Worm (Caenorhabditis elegans): Measurements from ENCODE around the gene scl-2.

scl-2 gene

ce11 chrIV:13057418-13057817, at the start of gene scl-2:
Gene scl-2, plus strand, starts transcription at chrIV:13057710.
- TF ChIP-seq flt-1 (GFP tag; IDR thresholded peaks at IDR 0.05) (no peak), tab-1 (GFP tag; IDR thresholded peaks at IDR 0.05) (no peak), med-1 (GFP tag; optimal IDR thresholded peaks at IDR 0.05; ENCODE audit: insufficient read depth) (no peak), ztf-29 (GFP tag; IDR thresholded peaks at IDR 0.05) (no peak), ztf-23 (GFP tag; IDR thresholded peaks at IDR 0.05) (no peak), ref-1 (GFP tag; conservative IDR thresholded peaks at IDR 0.05) (no peak), klf-2 (GFP tag; conservative IDR thresholded peaks at IDR 0.05) (no peak), T22C8.4 (GFP tag; IDR thresholded peaks at IDR 0.05) (no peak), cog-1 (tag; optimal IDR thresholded peaks at IDR 0.05) (no peak)

ce11 chrIV:13008405-13009208, 48.9 kb upstream of the scl-2 start, which contains the start of gene mbk-2:
Gene mbk-2, plus strand, starts transcription at chrIV:13009158.
- TF ChIP-seq tab-1 (GFP tag; IDR thresholded peaks at IDR 0.05) (no peak), ztf-29 (GFP tag; IDR thresholded peaks at IDR 0.05) (no peak), flt-1 (GFP tag; IDR thresholded peaks at IDR 0.05) (no peak), klf-2 (GFP tag; conservative IDR thresholded peaks at IDR 0.05) (no peak), med-1 (GFP tag; optimal IDR thresholded peaks at IDR 0.05; ENCODE audit: insufficient read depth) (no peak), ztf-23 (GFP tag; IDR thresholded peaks at IDR 0.05) (no peak), ref-1 (GFP tag; conservative IDR thresholded peaks at IDR 0.05) (no peak), cog-1 (tag; optimal IDR thresholded peaks at IDR 0.05) (no peak), T22C8.4 (GFP tag; IDR thresholded peaks at IDR 0.05) (no peak)

ce11 chrIV:13009507-13009906, 48.0 kb upstream of the scl-2 start:
- TF ChIP-seq flt-1 (GFP tag; IDR thresholded peaks at IDR 0.05) (no peak), med-1 (GFP tag; optimal IDR thresholded peaks at IDR 0.05; ENCODE audit: insufficient read depth) (no peak), T22C8.4 (GFP tag; IDR thresholded peaks at IDR 0.05) (no peak), cog-1 (tag; optimal IDR thresholded peaks at IDR 0.05) (no peak), klf-2 (GFP tag; conservative IDR thresholded peaks at IDR 0.05) (no peak), ref-1 (GFP tag; conservative IDR thresholded peaks at IDR 0.05) (no peak)

ce11 chrIV:13013231-13013630, 44.3 kb upstream of the scl-2 start:
- no peak for TF ChIP-seq cog-1 (tag; optimal IDR thresholded peaks at IDR 0.05)
- TF ChIP-seq T22C8.4 (GFP tag; IDR thresholded peaks at IDR 0.05): no peak

ce11 chrIV:13013711-13014341, 43.7 kb upstream of the scl-2 start:
- TF ChIP-seq ztf-29 (GFP tag; IDR thresholded peaks at IDR 0.05) (no peak), T22C8.4 (GFP tag; IDR thresholded peaks at IDR 0.05) (no peak), cog-1 (tag; optimal IDR thresholded peaks at IDR 0.05) (no peak), klf-2 (GFP tag; conservative IDR thresholded peaks at IDR 0.05) (no peak), ref-1 (GFP tag; conservative IDR thresholded peaks at IDR 0.05) (no peak)

- TF ChIP-seq T22C8.4 (GFP tag; IDR thresholded peaks at IDR 0.05) (no peak), ztf-29 (GFP tag; IDR thresholded peaks at IDR 0.05) (no peak), cog-1 (tag; optimal IDR thresholded peaks at IDR 0.05) (peak; percentile 5)
These were observed 41.6 kb upstream of the scl-2 start for ce11 chrIV:13015801-13016404.

- TF ChIP-seq klf-2 (GFP tag; conservative IDR thresholded peaks at IDR 0.05) (no peak), ztf-23 (GFP tag; IDR thresholded peaks at IDR 0.05) (0 out of 2 replicates have a peak, but pooled peaks have one; percentile 61)
These were observed 40.7 kb upstream of the scl-2 start for ce11 chrIV:13016820-13017219.

ce11 chrIV:13021006-13021405, 36.5 kb upstream of the scl-2 start:
- no peak for TF ChIP-seq ref-1 (GFP tag; conservative IDR thresholded peaks at IDR 0.05)
- no peak for TF ChIP-seq cog-1 (tag; optimal IDR thresholded peaks at IDR 0.05)
- no peak for TF ChIP-seq T22C8.4 (GFP tag; IDR thresholded peaks at IDR 0.05)
- TF ChIP-seq med-1 (GFP tag; optimal IDR thresholded peaks at IDR 0.05; ENCODE audit: insufficient read depth): no peak
- TF ChIP-seq flt-1 (GFP tag; IDR thresholded peaks at IDR 0.05): no peak
- no peak for TF ChIP-seq klf-2 (GFP tag; conservative IDR thresholded peaks at IDR 0.05)
- no peak for TF ChIP-seq ztf-23 (GFP tag; IDR thresholded peaks at IDR 0.05)
- no peak for TF ChIP-seq ztf-29 (GFP tag; IDR thresholded peaks at IDR 0.05)

- TF ChIP-seq ztf-23 (GFP tag; IDR thresholded peaks at IDR 0.05) (0 out of 2 replicates have a peak, but pooled peaks have one; percentile 21), flt-1 (GFP tag; IDR thresholded peaks at IDR 0.05) (no peak)
These were observed 34.6 kb upstream of the scl-2 start for ce11 chrIV:13022892-13023291.

ce11 chrIV:13025853-13026343, 31.6 kb upstream of the scl-2 start:
- TF ChIP-seq ztf-29 (GFP tag; IDR thresholded peaks at IDR 0.05) (no peak), cog-1 (tag; optimal IDR thresholded peaks at IDR 0.05) (no peak), flt-1 (GFP tag; IDR thresholded peaks at IDR 0.05) (no peak), klf-2 (GFP tag; conservative IDR thresholded peaks at IDR 0.05) (no peak), tab-1 (GFP tag; IDR thresholded peaks at IDR 0.05) (no peak), T22C8.4 (GFP tag; IDR thresholded peaks at IDR 0.05) (no peak), med-1 (GFP tag; optimal IDR thresholded peaks at IDR 0.05; ENCODE audit: insufficient read depth) (no peak), ref-1 (GFP tag; conservative IDR thresholded peaks at IDR 0.05) (no peak), ztf-23 (GFP tag; IDR thresholded peaks at IDR 0.05) (no peak)
